Fruit fly (Drosophila melanogaster) Kc167 (cell line): ENCODE measurements around the gene CG43293.

Experiments
- Sin3A ChIP-seq: fragments of >200 bp; optimal IDR thresholded peaks from 2 replicates; lab custom pipeline; 2018; ENCODE audit warnings: missing external identifiers
- h ChIP-seq: fragments of >200 bp; optimal IDR thresholded peaks from 3 replicates; lab custom pipeline; 2018; ENCODE audit warnings: missing external identifiers
- psq ChIP-seq: fragments of >200 bp; optimal IDR thresholded peaks from 2 replicates; lab custom pipeline; 2017; ENCODE audit warnings: missing external identifiers
- ttk ChIP-seq: sonication (Bioruptor generic); optimal IDR thresholded peaks from 2 replicates; lab custom pipeline; 2017; ENCODE audit warnings: missing external identifiers

DNA sequence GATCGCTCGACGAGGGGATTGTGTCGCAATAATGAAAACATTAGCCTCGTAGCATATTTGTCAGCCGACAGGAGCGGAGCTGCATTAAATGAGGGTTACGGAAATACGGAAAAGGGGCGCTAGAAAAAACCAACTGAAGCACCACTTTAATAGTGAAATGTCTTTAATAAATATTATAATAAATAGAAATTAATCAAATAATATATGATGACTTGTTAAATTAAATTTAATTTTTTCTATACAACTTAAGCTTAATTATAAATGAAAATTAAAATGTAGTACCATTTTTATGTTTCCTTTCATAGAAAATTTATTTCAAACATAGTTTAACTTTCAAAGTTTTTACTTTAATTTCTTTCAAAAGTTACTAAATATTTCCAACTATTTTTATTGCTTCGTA is 23.0 kb upstream of the CG43293 start:
- TF ChIP-seq h (lab: Kevin White, UChicago) (no peak), Sin3A (lab: Kevin White, UChicago) (no peak), psq (lab: Kevin White, UChicago) (no peak), ttk (lab: Kevin White, UChicago) (no peak)
